Fruit fly (Drosophila melanogaster): ENCODE measurements around the gene CG3568.

DNA sequence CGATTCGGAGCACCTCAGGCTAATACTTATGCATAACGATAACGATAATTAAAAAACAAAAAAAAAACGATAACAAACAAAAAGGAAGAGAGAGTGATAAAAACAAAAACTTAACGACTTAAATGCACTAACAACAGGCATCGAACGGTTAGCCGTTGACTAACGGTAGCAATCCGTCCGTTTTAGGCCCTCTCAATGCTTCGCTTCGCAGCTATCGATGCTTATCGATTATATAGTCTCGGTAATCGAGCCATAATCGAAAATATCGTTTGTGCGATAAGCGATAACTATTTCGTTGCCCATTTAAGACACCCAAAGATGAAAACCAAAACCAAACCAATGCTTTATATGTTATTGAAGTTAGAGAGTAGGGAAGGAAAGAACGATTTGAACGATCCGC is 8.4 kb upstream of the CG3568 start:
- TF ChIP-seq h (optimal IDR thresholded peaks at IDR 0.05) (no peak), gfzf (GFP tag; optimal IDR thresholded peaks at IDR 0.05) (no peak), jumu (GFP tag; optimal IDR thresholded peaks at IDR 0.05) (no peak), Hr51 (GFP tag; optimal IDR thresholded peaks at IDR 0.05) (no peak), CG4424 (GFP tag; optimal IDR thresholded peaks at IDR 0.05) (no peak), CG17802 (tag; optimal IDR thresholded peaks at IDR 0.05) (no peak), CG9932 (GFP tag; IDR thresholded peaks at IDR 0.05) (no peak), gsb-n (tag; optimal IDR thresholded peaks at IDR 0.05) (no peak), CG12769 (tag; optimal IDR thresholded peaks at IDR 0.05) (no peak), Fer1 (GFP tag; optimal IDR thresholded peaks at IDR 0.05) (no peak), CG14050 (GFP tag; IDR thresholded peaks at IDR 0.05) (no peak)
